Worm (Caenorhabditis elegans) whole organism, L4 larva: ENCODE measurements around the gene K07E1.1.

Experiments used
- D1046.2 ChIP-seq: fragments of 200-800 bp; sonication (Bioruptor generic); IDR thresholded peaks from 2 replicates; pipeline ENCODE4 v1.3.6; 2022; ENCODE audit warnings: missing genetic modification characterization, missing compliant biosample characterization
- F26F4.8 ChIP-seq: fragments of 200-800 bp; sonication (Bioruptor generic); conservative IDR thresholded peaks from 2 replicates; pipeline ENCODE4 v1.3.6; 2022; ENCODE audit warnings: missing genetic modification characterization, missing compliant biosample characterization
- T26A8.4 ChIP-seq: fragments of 200-800 bp; sonication (Bioruptor generic); IDR thresholded peaks from 2 replicates; pipeline ENCODE4 v1.3.6; 2022; ENCODE audit warnings: missing genetic modification characterization, missing compliant biosample characterization
- Y105C5A.15 ChIP-seq: fragments of 200-800 bp; sonication (Bioruptor generic); IDR thresholded peaks from 2 replicates; pipeline ENCODE4 v1.3.6; 2022; ENCODE audit warnings: missing genetic modification characterization, missing compliant biosample characterization
- Y5F2A.4 ChIP-seq: fragments of 200-800 bp; sonication (Bioruptor generic); optimal IDR thresholded peaks from 2 replicates; lab custom pipeline; 2018; ENCODE audit warnings: mild to moderate bottlenecking, missing genetic modification characterization, missing compliant biosample characterization
- aha-1 ChIP-seq: fragments of 150-350 bp; peaks from one replicate; lab custom pipeline; 2014; ENCODE audit warnings: missing biosample characterization, missing genetic modification characterization
- arid-1 ChIP-seq: fragments of 200-800 bp; sonication (Bioruptor generic); conservative IDR thresholded peaks from 2 replicates; pipeline ENCODE4 v1.3.6; 2022; ENCODE audit warnings: missing genetic modification reagents, missing genetic modification characterization, missing compliant biosample characterization
- ceh-20 ChIP-seq: fragments of 200-800 bp; sonication (Bioruptor generic); IDR thresholded peaks from 2 replicates; pipeline ENCODE4 v1.3.6; 2022; ENCODE audit warnings: missing genetic modification reagents, missing genetic modification characterization, missing compliant biosample characterization
- ceh-28 ChIP-seq: fragments of 150-350 bp; optimal IDR thresholded peaks from 2 replicates; lab custom pipeline; 2014; ENCODE audit warnings: missing biosample characterization, missing genetic modification reagents, missing genetic modification characterization
- ceh-44 ChIP-seq: fragments of 200-800 bp; sonication (Bioruptor generic); IDR thresholded peaks from 2 replicates; pipeline ENCODE4 v1.3.6; 2022; ENCODE audit warnings: missing genetic modification reagents, missing genetic modification characterization, missing compliant biosample characterization
- ceh-82 ChIP-seq: sonication (generic microtip); optimal IDR thresholded peaks from 2 replicates; lab custom pipeline; 2017; ENCODE audit warnings: missing biosample characterization, missing genetic modification characterization
- ctbp-1 ChIP-seq: fragments of 200-800 bp; sonication (Bioruptor generic); IDR thresholded peaks from 2 replicates; pipeline ENCODE4 v1.3.6; 2022; ENCODE audit warnings: missing genetic modification reagents, missing genetic modification characterization, missing compliant biosample characterization
- daf-16 ChIP-seq, 3 experiments: sonication (generic microtip); optimal IDR thresholded peaks; 2 replicates each; lab custom pipeline; 2016 to 2017; ENCODE audit warnings: missing genetic modification characterization in 3 of 3, missing genetic modification reagents in 3 of 3, mild to moderate bottlenecking in 2 of 3, missing compliant biosample characterization in 2 of 3, missing biosample characterization in 1 of 3, moderate library complexity in 1 of 3
- dmd-6 ChIP-seq: fragments of 200-800 bp; sonication (Bioruptor generic); IDR thresholded peaks from 2 replicates; pipeline ENCODE4 v1.3.6; 2022; ENCODE audit warnings: missing genetic modification reagents, missing genetic modification characterization, missing compliant biosample characterization
- egl-27 ChIP-seq: sonication (generic microtip); optimal IDR thresholded peaks from 3 replicates; lab custom pipeline; 2017; ENCODE audit warnings: missing biosample characterization, missing genetic modification reagents, missing genetic modification characterization
- egl-43 ChIP-seq: fragments of 200-800 bp; sonication (Bioruptor generic); IDR thresholded peaks from 2 replicates; pipeline ENCODE4 v1.3.6; 2022; ENCODE audit warnings: missing genetic modification reagents, missing genetic modification characterization, missing compliant biosample characterization
- hlh-11 ChIP-seq: fragments of 200-800 bp; sonication (Bioruptor generic); optimal IDR thresholded peaks from 2 replicates; lab custom pipeline; 2018; ENCODE audit warnings: mild to moderate bottlenecking, missing genetic modification characterization, missing compliant biosample characterization
- hlh-30 ChIP-seq: sonication (generic microtip); optimal IDR thresholded peaks from 2 replicates; lab custom pipeline; 2017; ENCODE audit warnings: antibody characterized with exemption, mild to moderate bottlenecking, missing genetic modification characterization, missing compliant biosample characterization; ENCODE audit not compliant: insufficient read depth
- jun-1 ChIP-seq: fragments of 150-350 bp; optimal IDR thresholded peaks from 2 replicates; lab custom pipeline; 2014; ENCODE audit warnings: missing biosample characterization, missing genetic modification reagents, missing genetic modification characterization
- lim-7 ChIP-seq: fragments of 200-800 bp; sonication (Bioruptor generic); IDR thresholded peaks from 2 replicates; pipeline ENCODE4 v1.3.6; 2022; ENCODE audit warnings: missing genetic modification characterization, missing compliant biosample characterization
- lin-38 ChIP-seq: fragments of 200-800 bp; sonication (Bioruptor generic); IDR thresholded peaks from 2 replicates; pipeline ENCODE4 v1.3.6; 2022; ENCODE audit warnings: missing genetic modification reagents, missing genetic modification characterization, missing compliant biosample characterization
- mes-2 ChIP-seq: sonication (generic microtip); optimal IDR thresholded peaks from 2 replicates; lab custom pipeline; 2016; ENCODE audit warnings: missing genotype, mild to moderate bottlenecking, missing genetic modification characterization, missing compliant biosample characterization; ENCODE audit not compliant: poor library complexity, severe bottlenecking
- nhr-28 ChIP-seq: fragments of 150-350 bp; optimal IDR thresholded peaks from 2 replicates; lab custom pipeline; 2014; ENCODE audit warnings: missing biosample characterization, missing genetic modification characterization
- nhr-76 ChIP-seq: fragments of 150-350 bp; optimal IDR thresholded peaks from 2 replicates; lab custom pipeline; 2014; ENCODE audit warnings: missing biosample characterization, missing genetic modification characterization
- pha-4 ChIP-seq, 2 experiments: fragments of 150-350 bp in 1 of 2; fragments of 200-800 bp in 1 of 2; sonication (Bioruptor generic) in 1 of 2; IDR thresholded peaks in 1 of 2; optimal IDR thresholded peaks in 1 of 2; 2 replicates each; pipeline versions ENCODE4 v1.3.6 to Lab custom; 2014 to 2022; ENCODE audit warnings: missing genetic modification characterization in 2 of 2, missing genetic modification reagents in 2 of 2, missing biosample characterization in 1 of 2, missing compliant biosample characterization in 1 of 2
- php-3 ChIP-seq: fragments of 200-800 bp; sonication (Bioruptor generic); IDR thresholded peaks from 2 replicates; pipeline ENCODE4 v1.3.6; 2022; ENCODE audit warnings: missing genetic modification reagents, missing genetic modification characterization, missing compliant biosample characterization
- pqm-1 ChIP-seq: sonication (generic microtip); optimal IDR thresholded peaks from 2 replicates; lab custom pipeline; 2017; ENCODE audit warnings: missing biosample characterization, missing genetic modification characterization
- saeg-2 ChIP-seq: fragments of 200-800 bp; sonication (Bioruptor generic); IDR thresholded peaks from 2 replicates; pipeline ENCODE4 v1.3.6; 2022; ENCODE audit warnings: missing genetic modification reagents, missing genetic modification characterization, missing compliant biosample characterization
- tag-97 ChIP-seq: fragments of 200-800 bp; sonication (Bioruptor generic); IDR thresholded peaks from 2 replicates; pipeline ENCODE4 v1.3.6; 2022; ENCODE audit warnings: missing genetic modification characterization, missing compliant biosample characterization
- unc-62 ChIP-seq, 3 experiments: fragments of 150-350 bp in 1 of 3; sonication (generic microtip); optimal IDR thresholded peaks in 2 of 3; peaks in 1 of 3; 1 replicate in 1 of 3; 2 replicates in 2 of 3; lab custom pipeline; 2014 to 2017; ENCODE audit warnings: missing biosample characterization in 3 of 3, missing genetic modification characterization in 3 of 3, missing genetic modification reagents in 3 of 3, missing genotype in 1 of 3

K07E1.1 gene

ce11 chrII:4583203-4583912, 32.5 kb downstream of the K07E1.1 start:
- TF ChIP-seq D1046.2 (GFP tag; lab: Robert Waterston, UW): 0 out of 2 replicates have a peak, but pooled peaks have one; percentile 34
- 0 out of 2 replicates have a peak, but pooled peaks have one; percentile 15 for TF ChIP-seq ctbp-1 (GFP tag; lab: Robert Waterston, UW)
- no peak for TF ChIP-seq ceh-28

ce11 chrII:4584313-4584712, 33.4 kb downstream of the K07E1.1 start:
- TF ChIP-seq Y5F2A.4 (GFP tag; lab: Kevin White, UChicago): no peak
- peak in 1 of 2 experiments; percentile 9 for TF ChIP-seq unc-62 (GFP tag; optimal IDR thresholded peaks at IDR 0.05 in 1 of 2; lab: Kevin White, UChicago)
- TF ChIP-seq unc-62 (tag; optimal IDR thresholded peaks at IDR 0.05; lab: Kevin White, UChicago): no peak

- TF ChIP-seq saeg-2 (no peak), ceh-82 (no peak), F26F4.8 (GFP tag; lab: Robert Waterston, UW) (no peak), jun-1 (tag; lab: Kevin White, UChicago) (no peak), hlh-30 (tag; lab: Kevin White, UChicago) (no peak), mes-2 (tag; lab: Kevin White, UChicago) (no peak), ceh-44 (GFP tag; lab: Robert Waterston, UW) (no peak), Y105C5A.15 (no peak), egl-43 (GFP tag; lab: Robert Waterston, UW) (no peak), lim-7 (GFP tag; lab: Robert Waterston, UW) (no peak)
Observed at ce11 chrII:4585327-4585726, 34.4 kb downstream of the K07E1.1 start.

ce11 chrII:4590086-4590485, 39.2 kb downstream of the K07E1.1 start:
- TF ChIP-seq arid-1 (GFP tag; lab: Robert Waterston, UW) (no peak), aha-1 (tag; lab: Kevin White, UChicago) (peak; percentile 97)

- TF ChIP-seq nhr-76 (tag; lab: Kevin White, UChicago) (no peak), ceh-20 (GFP tag; lab: Robert Waterston, UW) (0 out of 2 replicates have a peak, but pooled peaks have one; percentile 12), lin-38 (GFP tag; lab: Robert Waterston, UW) (peak; percentile 12; the same call in 1 of the 2 replicates), pha-4 (GFP tag; IDR thresholded peaks at IDR 0.05; lab: Robert Waterston, UW) (peak; percentile 43; the same call in 1 of the 2 replicates), pha-4 (tag; optimal IDR thresholded peaks at IDR 0.05; lab: Kevin White, UChicago) (no peak), T26A8.4 (GFP tag; lab: Robert Waterston, UW) (no peak)
Observed at ce11 chrII:4590660-4591059, 39.8 kb downstream of the K07E1.1 start.

DNA sequence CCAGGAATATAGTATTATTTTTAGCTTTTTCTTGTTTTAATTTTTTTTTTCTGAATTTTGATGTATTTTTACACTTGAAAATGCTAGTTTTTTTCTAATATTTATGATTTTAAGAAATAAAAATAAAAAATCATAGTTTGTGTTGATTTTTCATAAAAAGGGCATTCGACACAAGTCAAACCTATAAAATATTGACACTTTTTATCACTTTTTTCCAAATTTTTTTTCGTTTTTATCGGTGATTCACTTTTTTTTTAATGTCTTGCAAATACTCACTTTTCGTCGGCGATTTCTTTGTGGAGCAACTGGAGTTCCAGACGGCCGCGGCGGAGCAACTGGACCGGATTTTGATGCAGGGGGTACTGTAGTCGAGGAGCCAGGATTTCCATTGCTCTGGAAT, 46.6 kb downstream of the K07E1.1 start:
- no peak for TF ChIP-seq daf-16 (GFP tag; optimal IDR thresholded peaks at IDR 0.05; lab: Kevin White, UChicago)
- TF ChIP-seq daf-16 (tag; optimal IDR thresholded peaks at IDR 0.05; lab: Kevin White, UChicago): peak; percentile 24
- peak; percentile 3 for TF ChIP-seq hlh-11
- TF ChIP-seq pqm-1: peak; percentile 18
- peak; percentile 57 for TF ChIP-seq nhr-28 (tag; lab: Kevin White, UChicago)
- no peak for TF ChIP-seq tag-97 (GFP tag; lab: Robert Waterston, UW)
- peak; percentile 70 for TF ChIP-seq php-3
- peak; percentile 26; the same call in 1 of the 2 replicates for TF ChIP-seq dmd-6
- TF ChIP-seq egl-27 (tag; lab: Kevin White, UChicago): no peak
